Worm (Caenorhabditis elegans): ENCODE results near the gene str-92.

- TF ChIP-seq him-1 (tag; optimal IDR thresholded peaks at IDR 0.05) (no peak), W03F9.2 (tag; optimal IDR thresholded peaks at IDR 0.05) (no peak)
These were observed 35.9 kb upstream of the str-92 start for ce11 chrV:17712349-17712748.

Measured in whole organism, L4/young adult.